Worm (Caenorhabditis elegans): ENCODE measurements around the gene C17H12.2.

- no peak for TF ChIP-seq flt-1 (GFP tag; IDR thresholded peaks at IDR 0.05)
- TF ChIP-seq klf-2 (GFP tag; conservative IDR thresholded peaks at IDR 0.05): no peak
- no peak for TF ChIP-seq ztf-29 (GFP tag; IDR thresholded peaks at IDR 0.05)
- TF ChIP-seq ref-1 (GFP tag; conservative IDR thresholded peaks at IDR 0.05): no peak
- TF ChIP-seq T22C8.4 (GFP tag; IDR thresholded peaks at IDR 0.05): no peak
These were observed 27.9 kb downstream of the C17H12.2 start, which contains the start of gene spd-3 for ce11 chrIV:6762416-6762815.

Data from whole organism, midembryonic.